Fruit fly (Drosophila melanogaster) whole organism, embryonic: ENCODE data around the gene ago.

ENCODE experiments used
- Antp ChIP-seq: fragments of 200-800 bp; sonication (Bioruptor generic); optimal IDR thresholded peaks from 3 replicates; lab custom pipeline; 2016; ENCODE audit warnings: missing biosample characterization, missing genetic modification characterization
- Asciz ChIP-seq: fragments of 200-800 bp; sonication (Bioruptor generic); optimal IDR thresholded peaks from 2 replicates; lab custom pipeline; 2017; ENCODE audit warnings: missing biosample characterization, mild to moderate bottlenecking, missing genetic modification characterization, missing genetic modification reagents
- B-H2 ChIP-seq: fragments of 200-800 bp; sonication (Bioruptor generic); optimal IDR thresholded peaks from 2 replicates; lab custom pipeline; 2018; ENCODE audit warnings: missing biosample characterization, mild to moderate bottlenecking, missing genetic modification characterization
- CG11398 ChIP-seq: fragments of 200-800 bp; sonication (Bioruptor generic); optimal IDR thresholded peaks from 2 replicates; lab custom pipeline; 2016; ENCODE audit warnings: missing biosample characterization, missing genetic modification characterization
- CG12104 ChIP-seq: fragments of 200-800 bp; sonication (Bioruptor generic); optimal IDR thresholded peaks from 3 replicates; lab custom pipeline; 2016; ENCODE audit warnings: missing biosample characterization, missing genetic modification characterization
- CG12155 ChIP-seq: fragments of 200-800 bp; sonication (Bioruptor generic); optimal IDR thresholded peaks from 3 replicates; lab custom pipeline; 2016; ENCODE audit warnings: missing biosample characterization, missing genetic modification characterization
- CG12236 ChIP-seq: fragments of 200-800 bp; sonication (Bioruptor generic); optimal IDR thresholded peaks from 2 replicates; lab custom pipeline; 2016; ENCODE audit warnings: missing biosample characterization, missing genetic modification characterization
- CG12744 ChIP-seq: fragments of 200-800 bp; sonication (Bioruptor generic); optimal IDR thresholded peaks from 2 replicates; lab custom pipeline; 2016; ENCODE audit warnings: missing biosample characterization, missing genetic modification characterization
- CG17912 ChIP-seq: fragments of 200-800 bp; sonication (Bioruptor generic); optimal IDR thresholded peaks from 2 replicates; lab custom pipeline; 2018; ENCODE audit warnings: missing biosample characterization, mild to moderate bottlenecking, missing genetic modification characterization
- CG18599 ChIP-seq: fragments of 200-800 bp; sonication (Bioruptor generic); optimal IDR thresholded peaks from 3 replicates; lab custom pipeline; 2017; ENCODE audit warnings: missing biosample characterization, missing genetic modification characterization, mild to moderate bottlenecking, moderate library complexity, missing genetic modification reagents
- CG2889 ChIP-seq: fragments of 200-800 bp; sonication (Bioruptor generic); IDR thresholded peaks from 3 replicates; pipeline ENCODE4 v1.3.6; 2022; ENCODE audit warnings: missing biosample characterization, missing genetic modification characterization
- CG3726 ChIP-seq: fragments of 200-800 bp; sonication (Bioruptor generic); IDR thresholded peaks from 3 replicates; pipeline ENCODE4, ENCODE4 v1.3.6; 2022; ENCODE audit warnings: missing biosample characterization, missing genetic modification characterization
- CG3847 ChIP-seq: fragments of 200-800 bp; sonication (Bioruptor generic); IDR thresholded peaks from 2 replicates; pipeline ENCODE4 v1.3.6; 2022; ENCODE audit warnings: missing biosample characterization, missing genetic modification characterization
- CG43689 ChIP-seq: fragments of 200-800 bp; sonication (Bioruptor generic); IDR thresholded peaks from 2 replicates; pipeline ENCODE4 v1.3.6; 2022; ENCODE audit warnings: missing biosample characterization, missing genetic modification characterization
- CG4820 ChIP-seq: fragments of 200-800 bp; sonication (Bioruptor generic); optimal IDR thresholded peaks from 3 replicates; lab custom pipeline; 2016; ENCODE audit warnings: missing biosample characterization, missing genetic modification characterization
- CG7963 ChIP-seq: fragments of 200-800 bp; sonication (Bioruptor generic); IDR thresholded peaks from 3 replicates; pipeline ENCODE4 v1.3.6; 2022; ENCODE audit warnings: missing biosample characterization, missing genetic modification characterization; ENCODE audit not compliant: partially characterized antibody
- CG8944 ChIP-seq: fragments of 200-800 bp; sonication (Bioruptor generic); optimal IDR thresholded peaks from 3 replicates; lab custom pipeline; 2016; ENCODE audit warnings: missing biosample characterization, missing genetic modification characterization
- CG9797 ChIP-seq: fragments of 200-800 bp; sonication (Bioruptor generic); optimal IDR thresholded peaks from 3 replicates; lab custom pipeline; 2018; ENCODE audit warnings: missing biosample characterization, mild to moderate bottlenecking, missing genetic modification characterization
- CG9817 ChIP-seq: fragments of 200-800 bp; sonication (Bioruptor generic); optimal IDR thresholded peaks from 2 replicates; lab custom pipeline; 2018; ENCODE audit warnings: missing biosample characterization, mild to moderate bottlenecking, missing genetic modification characterization, moderate library complexity
- Camta ChIP-seq: fragments of 200-800 bp; sonication (Bioruptor generic); optimal IDR thresholded peaks from 2 replicates; lab custom pipeline; 2016; ENCODE audit warnings: missing biosample characterization, missing genetic modification characterization
- Dll ChIP-seq: fragments of 200-800 bp; sonication (Bioruptor generic); IDR thresholded peaks from 4 replicates; pipeline ENCODE4 v1.3.6; 2022; ENCODE audit warnings: missing biosample characterization, missing genetic modification characterization; ENCODE audit not compliant: partially characterized antibody
- GATAe ChIP-seq: fragments of 200-800 bp; sonication (Bioruptor generic); conservative IDR thresholded peaks from 2 replicates; pipeline ENCODE4 v1.3.6; 2022; ENCODE audit warnings: missing biosample characterization, missing genetic modification characterization
- H2.0 ChIP-seq: fragments of 200-800 bp; sonication (Bioruptor generic); IDR thresholded peaks from 2 replicates; pipeline ENCODE4 v1.3.6; 2022; ENCODE audit warnings: missing biosample characterization, missing genetic modification characterization
- Hmx ChIP-seq: fragments of 200-800 bp; sonication (Bioruptor generic); optimal IDR thresholded peaks from 2 replicates; lab custom pipeline; 2016; ENCODE audit warnings: missing biosample characterization, missing genetic modification characterization
- Hr3 ChIP-seq: fragments of 200-800 bp; sonication (Bioruptor generic); optimal IDR thresholded peaks from 3 replicates; lab custom pipeline; 2016; ENCODE audit warnings: missing biosample characterization, missing genetic modification characterization
- Hr51 ChIP-seq, 2 experiments: fragments of 200-800 bp; sonication (Bioruptor generic); optimal IDR thresholded peaks; 2 replicates in 1 of 2; 3 replicates in 1 of 2; lab custom pipeline; 2016 to 2018; ENCODE audit warnings: missing biosample characterization in 2 of 2, missing genetic modification characterization in 2 of 2, mild to moderate bottlenecking in 1 of 2, moderate library complexity in 1 of 2
- MBD-R2 ChIP-seq: fragments of 200-800 bp; sonication (Bioruptor generic); IDR thresholded peaks from 2 replicates; pipeline ENCODE4 v1.3.6; 2022; ENCODE audit warnings: missing biosample characterization, missing genetic modification characterization
- MESR4 ChIP-seq: fragments of 200-800 bp; sonication (Bioruptor generic); optimal IDR thresholded peaks from 2 replicates; lab custom pipeline; 2018; ENCODE audit warnings: missing biosample characterization, mild to moderate bottlenecking, missing genetic modification characterization, moderate library complexity
- Med ChIP-seq: fragments of 200-800 bp; sonication (Bioruptor generic); peaks from one replicate; lab custom pipeline; 2016; ENCODE audit warnings: missing biosample characterization, missing genetic modification characterization, mild to moderate bottlenecking, inconsistent platforms, moderate library complexity
- Ravus ChIP-seq: fragments of 200-800 bp; sonication (Bioruptor generic); IDR thresholded peaks from 2 replicates; pipeline ENCODE4 v1.3.6; 2022; ENCODE audit warnings: missing biosample characterization, missing genetic modification characterization
- cad ChIP-seq: fragments of >200 bp; optimal IDR thresholded peaks from 2 replicates; lab custom pipeline; 2017; ENCODE audit warnings: missing biosample characterization, missing genetic modification characterization
- chif ChIP-seq, 2 experiments: fragments of 200-800 bp; sonication (Bioruptor generic); optimal IDR thresholded peaks; 3 replicates each; lab custom pipeline; 2016; ENCODE audit warnings: missing biosample characterization in 2 of 2, missing genetic modification characterization in 2 of 2
- dm ChIP-seq: fragments of 200-800 bp; sonication (Bioruptor generic); optimal IDR thresholded peaks from 3 replicates; lab custom pipeline; 2016; ENCODE audit warnings: missing biosample characterization, missing genetic modification characterization
- dmrt11E ChIP-seq: fragments of 200-800 bp; sonication (Bioruptor generic); optimal IDR thresholded peaks from 3 replicates; lab custom pipeline; 2018; ENCODE audit warnings: missing biosample characterization, mild to moderate bottlenecking, missing genetic modification characterization, moderate library complexity
- en ChIP-seq: fragments of 200-800 bp; sonication (Bioruptor generic); optimal IDR thresholded peaks from 2 replicates; lab custom pipeline; 2016; ENCODE audit warnings: missing biosample characterization, missing genetic modification characterization
- grn ChIP-seq: fragments of 200-800 bp; sonication (Bioruptor generic); optimal IDR thresholded peaks from 3 replicates; lab custom pipeline; 2017; ENCODE audit warnings: missing biosample characterization, missing genetic modification characterization
- hkb ChIP-seq, 2 experiments: fragments of 200-800 bp in 1 of 2; fragments of >200 bp in 1 of 2; sonication (Bioruptor generic) in 1 of 2; IDR thresholded peaks in 1 of 2; optimal IDR thresholded peaks in 1 of 2; 2 replicates each; pipeline versions ENCODE4 v1.3.6 to Lab custom; 2017 to 2022; ENCODE audit warnings: missing biosample characterization in 1 of 2, missing genetic modification characterization in 1 of 2
- lola ChIP-seq, 3 experiments: fragments of >200 bp in 2 of 3; fragments of 200-800 bp in 1 of 3; sonication (Bioruptor generic) in 1 of 3; optimal IDR thresholded peaks; 2 replicates each; lab custom pipeline; 2017 to 2019; ENCODE audit warnings: missing biosample characterization in 3 of 3, missing genetic modification characterization in 3 of 3, mild to moderate bottlenecking in 1 of 3, moderate library complexity in 1 of 3
- mam ChIP-seq: fragments of 200-800 bp; sonication (Bioruptor generic); optimal IDR thresholded peaks from 3 replicates; lab custom pipeline; 2016; ENCODE audit warnings: missing biosample characterization, missing genetic modification characterization
- odd ChIP-seq: fragments of 200-800 bp; sonication (Bioruptor generic); optimal IDR thresholded peaks from 2 replicates; lab custom pipeline; 2017; ENCODE audit warnings: missing biosample characterization, mild to moderate bottlenecking, missing genetic modification characterization
- pho ChIP-seq: fragments of 200-800 bp; sonication (Bioruptor generic); optimal IDR thresholded peaks from 2 replicates; lab custom pipeline; 2016; ENCODE audit warnings: missing biosample characterization, missing genetic modification characterization
- phol ChIP-seq: fragments of 200-800 bp; sonication (Bioruptor generic); optimal IDR thresholded peaks from 3 replicates; lab custom pipeline; 2018; ENCODE audit warnings: missing biosample characterization, mild to moderate bottlenecking, missing genetic modification characterization, moderate library complexity
- pum ChIP-seq: fragments of 200-800 bp; sonication (Bioruptor generic); optimal IDR thresholded peaks from 2 replicates; lab custom pipeline; 2016; ENCODE audit warnings: missing biosample characterization, missing genetic modification characterization
- ranshi ChIP-seq: fragments of 200-800 bp; sonication (Bioruptor generic); IDR thresholded peaks from 2 replicates; pipeline ENCODE4 v1.3.6; 2022; ENCODE audit warnings: missing biosample characterization, missing genetic modification characterization
- sd ChIP-seq: fragments of 200-800 bp; sonication (Bioruptor generic); optimal IDR thresholded peaks from 3 replicates; lab custom pipeline; 2018; ENCODE audit warnings: missing biosample characterization, mild to moderate bottlenecking, missing genetic modification characterization, moderate library complexity
- trh ChIP-seq: fragments of 200-800 bp; sonication (Bioruptor generic); optimal IDR thresholded peaks from 2 replicates; lab custom pipeline; 2016; ENCODE audit warnings: missing biosample characterization, missing genetic modification characterization
- ttk ChIP-seq: fragments of 200-800 bp; sonication (Bioruptor generic); IDR thresholded peaks from 2 replicates; pipeline ENCODE4 v2.1.2; 2022; ENCODE audit warnings: missing biosample characterization, missing genetic modification characterization
- zen2 ChIP-seq: fragments of 200-800 bp; sonication (Bioruptor generic); IDR thresholded peaks from 3 replicates; pipeline ENCODE4 v1.3.6; 2022; ENCODE audit warnings: missing biosample characterization, missing genetic modification characterization; ENCODE audit not compliant: partially characterized antibody

Gene ago

DNA sequence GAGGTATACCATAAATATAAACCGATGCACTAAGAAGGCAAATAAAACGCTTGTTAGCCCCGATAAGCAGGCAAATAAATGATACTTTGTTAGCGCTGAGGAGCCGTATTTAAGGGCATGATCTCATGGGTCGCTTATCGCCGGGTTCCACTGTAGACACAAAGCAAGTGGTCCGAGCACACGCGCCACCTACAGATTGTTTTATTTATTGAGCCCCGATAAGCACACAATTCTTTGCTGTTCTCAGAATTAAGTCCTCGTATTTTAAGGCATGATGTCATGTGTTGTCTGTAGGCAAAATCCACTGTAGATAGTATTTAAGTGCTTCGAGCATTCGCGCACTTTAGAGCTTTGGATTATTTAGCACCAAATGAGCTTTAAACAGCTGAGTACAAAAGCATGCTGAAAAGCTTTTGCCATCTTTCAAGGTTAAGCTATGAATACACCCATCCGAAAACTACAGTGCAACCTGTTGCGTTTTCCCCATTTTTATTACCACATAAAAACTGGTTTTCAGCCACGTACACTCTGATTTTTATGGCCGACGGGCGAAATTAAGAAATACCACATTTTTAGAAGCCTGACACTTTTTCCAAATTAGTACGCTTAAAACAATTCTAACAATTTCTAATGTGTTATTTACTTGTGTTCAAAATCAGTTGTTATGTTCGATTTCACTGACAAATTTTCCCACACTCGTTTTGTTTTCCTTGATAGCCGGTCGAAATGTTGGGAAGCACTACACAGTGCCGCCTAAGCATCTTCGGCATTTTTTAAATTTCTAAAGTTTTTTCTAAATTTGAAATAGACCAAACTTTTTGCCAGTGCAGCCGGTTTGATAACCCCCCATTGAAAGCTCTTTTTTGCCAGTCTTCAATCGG lies 14.4 kb downstream of the ago start, which contains the start of gene Sqor (continued):
- TF ChIP-seq en, result peak; percentile 75
- TF ChIP-seq Ravus (GFP tag; lab: Robert Waterston, UW), result peak; percentile 52
- peak; percentile 89 to 95 for TF ChIP-seq Hr51 (GFP tag; optimal IDR thresholded peaks at IDR 0.05; lab: Kevin White, UChicago)
- no peak for TF ChIP-seq zen2 (GFP tag; lab: Robert Waterston, UW)
- TF ChIP-seq grn (GFP tag; lab: Kevin White, UChicago), result peak; percentile 8
- TF ChIP-seq hkb (optimal IDR thresholded peaks at IDR 0.05; lab: Kevin White, UChicago), result no peak
- TF ChIP-seq hkb (GFP tag; IDR thresholded peaks at IDR 0.05; lab: Robert Waterston, UW), result peak; percentile 85
- peak; percentile 58; the same call in 2 of the 3 replicates for TF ChIP-seq CG2889 (GFP tag; lab: Robert Waterston, UW)
- TF ChIP-seq Hr3 (GFP tag; lab: Kevin White, UChicago), result peak; percentile 65
- peak; percentile 66; the same call in 1 of the 2 replicates for TF ChIP-seq H2.0 (GFP tag; lab: Robert Waterston, UW)
- no peak for TF ChIP-seq Dll (GFP tag; lab: Robert Waterston, UW)
- TF ChIP-seq GATAe (GFP tag; lab: Robert Waterston, UW), result peak; percentile 66
- TF ChIP-seq phol, result peak; percentile 74
- peak; percentile 90 for TF ChIP-seq mam (GFP tag; lab: Kevin White, UChicago)
- TF ChIP-seq CG7963 (GFP tag; lab: Robert Waterston, UW), result no peak
- peak; percentile 81 for TF ChIP-seq CG8944 (GFP tag; lab: Kevin White, UChicago)
- TF ChIP-seq Hmx, result peak; percentile 77
- no peak for TF ChIP-seq dmrt11E (tag; lab: Kevin White, UChicago)
- TF ChIP-seq Antp, result peak; percentile 91
- peak; percentile 72 for TF ChIP-seq CG11398 (GFP tag; lab: Kevin White, UChicago)
- TF ChIP-seq trh (GFP tag; lab: Kevin White, UChicago), result peak; percentile 79
- TF ChIP-seq CG18599 (GFP tag; lab: Kevin White, UChicago), result peak; percentile 88
- peak in 1 of 3 experiments; percentile 64 for TF ChIP-seq lola (GFP tag; optimal IDR thresholded peaks at IDR 0.05; lab: Kevin White, UChicago)
- peak; percentile 80 for TF ChIP-seq sd
- peak; percentile 73 for TF ChIP-seq Camta
- peak; percentile 98 for TF ChIP-seq Med
- peak; percentile 78 for TF ChIP-seq B-H2
- TF ChIP-seq CG43689, result no peak; the same call in 1 of the 2 replicates
- peak; percentile 65 for TF ChIP-seq ttk
- TF ChIP-seq pum (GFP tag; lab: Kevin White, UChicago), result peak; percentile 84
- no peak for TF ChIP-seq MESR4 (GFP tag; lab: Kevin White, UChicago)
- TF ChIP-seq CG4820 (GFP tag; lab: Kevin White, UChicago), result peak; percentile 48
- TF ChIP-seq ranshi, result peak; percentile 59
- peak; percentile 82 for TF ChIP-seq Asciz (GFP tag; lab: Kevin White, UChicago)
- no peak for TF ChIP-seq CG9797 (GFP tag; lab: Kevin White, UChicago)
- peak; percentile 53; the same call in 1 of the 2 replicates for TF ChIP-seq MBD-R2
- peak; percentile 66 for TF ChIP-seq CG17912 (GFP tag; lab: Kevin White, UChicago)
- TF ChIP-seq CG12236 (GFP tag; lab: Kevin White, UChicago), result peak; percentile 27
- peak; percentile 76; the same call in 2 of the 3 replicates for TF ChIP-seq CG3726 (GFP tag; lab: Robert Waterston, UW)
- TF ChIP-seq CG9817 (tag; lab: Kevin White, UChicago), result peak; percentile 81
- peak; percentile 74 for TF ChIP-seq dm (GFP tag; lab: Kevin White, UChicago)
- peak; percentile 66 for TF ChIP-seq CG12155 (GFP tag; lab: Kevin White, UChicago)
- peak; percentile 74 for TF ChIP-seq CG12104
- TF ChIP-seq cad (GFP tag; lab: Kevin White, UChicago), result no peak
- TF ChIP-seq odd (GFP tag; lab: Kevin White, UChicago), result no peak
- peak; percentile 82 for TF ChIP-seq CG3847
- TF ChIP-seq CG12744 (GFP tag; lab: Kevin White, UChicago), result peak; percentile 65
- peak; percentile 61 to 81 for TF ChIP-seq chif (GFP tag; optimal IDR thresholded peaks at IDR 0.05; lab: Kevin White, UChicago)
- TF ChIP-seq pho (GFP tag; lab: Kevin White, UChicago), result peak; percentile 90
